Worm (Caenorhabditis elegans) whole organism, young adult: ENCODE measurements around the gene gldi-1.

Experiments
- C17E4.6 ChIP-seq: fragments of 200-800 bp; sonication (Bioruptor generic); IDR thresholded peaks from 2 replicates; pipeline ENCODE4 v1.3.6; 2022; ENCODE audit warnings: missing genetic modification reagents, missing genetic modification characterization, missing compliant biosample characterization
- F33H1.4 ChIP-seq: fragments of 200-800 bp; sonication (Bioruptor generic); IDR thresholded peaks from 2 replicates; pipeline ENCODE4 v1.3.6; 2022; ENCODE audit warnings: missing genetic modification reagents, missing genetic modification characterization, missing compliant biosample characterization
- ZK185.1 ChIP-seq: sonication (generic microtip); optimal IDR thresholded peaks from 2 replicates; lab custom pipeline; 2016; ENCODE audit warnings: mild to moderate bottlenecking, missing genetic modification characterization, missing compliant biosample characterization; ENCODE audit not compliant: poor library complexity, severe bottlenecking
- akir-1 ChIP-seq: fragments of 200-800 bp; sonication (Bioruptor generic); optimal IDR thresholded peaks from 2 replicates; lab custom pipeline; 2018; ENCODE audit warnings: mild to moderate bottlenecking, missing genetic modification characterization, moderate library complexity, missing compliant biosample characterization
- aptf-3 ChIP-seq: fragments of 200-800 bp; sonication (Bioruptor generic); IDR thresholded peaks from 2 replicates; pipeline ENCODE4 v1.3.6; 2022; ENCODE audit warnings: missing genetic modification characterization, missing compliant biosample characterization
- athp-1 ChIP-seq: sonication (generic microtip); optimal IDR thresholded peaks from 2 replicates; lab custom pipeline; 2017; ENCODE audit warnings: mild to moderate bottlenecking, missing genetic modification characterization, missing compliant biosample characterization
- bed-1 ChIP-seq: fragments of 200-800 bp; sonication (Bioruptor generic); IDR thresholded peaks from 2 replicates; pipeline ENCODE4 v1.3.6; 2022; ENCODE audit warnings: missing genetic modification reagents, missing genetic modification characterization, missing compliant biosample characterization
- cebp-2 ChIP-seq: fragments of 200-800 bp; sonication (Bioruptor generic); IDR thresholded peaks from 2 replicates; pipeline ENCODE4 v1.3.6; 2022; ENCODE audit warnings: missing genetic modification characterization, missing compliant biosample characterization
- ceh-100 ChIP-seq: fragments of 200-800 bp; sonication (Bioruptor generic); IDR thresholded peaks from 2 replicates; pipeline ENCODE4 v1.3.6; 2022; ENCODE audit warnings: missing genetic modification reagents, missing genetic modification characterization, missing compliant biosample characterization
- ceh-58 ChIP-seq: fragments of 200-800 bp; sonication (Bioruptor generic); IDR thresholded peaks from 2 replicates; pipeline ENCODE4 v1.3.6; 2022; ENCODE audit warnings: missing genetic modification characterization, missing compliant biosample characterization
- ceh-91 ChIP-seq: fragments of 200-800 bp; sonication (Bioruptor generic); IDR thresholded peaks from 2 replicates; pipeline ENCODE4 v1.3.6; 2022; ENCODE audit warnings: missing genetic modification reagents, missing genetic modification characterization, missing compliant biosample characterization
- dpff-1 ChIP-seq: sonication (generic microtip); optimal IDR thresholded peaks from 2 replicates; lab custom pipeline; 2017; ENCODE audit warnings: mild to moderate bottlenecking, missing genetic modification characterization, missing compliant biosample characterization
- dpl-1 ChIP-seq: fragments of 150-350 bp; optimal IDR thresholded peaks from 2 replicates; lab custom pipeline; 2014; ENCODE audit warnings: missing biosample characterization, missing genetic modification reagents, missing genetic modification characterization
- efl-1 ChIP-seq: fragments of 150-350 bp; optimal IDR thresholded peaks from 2 replicates; lab custom pipeline; 2014; ENCODE audit warnings: missing biosample characterization, missing genetic modification reagents, missing genetic modification characterization
- ekl-4 ChIP-seq: fragments of 200-800 bp; sonication (Bioruptor generic); IDR thresholded peaks from 2 replicates; pipeline ENCODE4 v1.3.6; 2022; ENCODE audit warnings: missing genetic modification reagents, missing genetic modification characterization, missing compliant biosample characterization
- hmg-1.2 ChIP-seq: fragments of 200-800 bp; sonication (Bioruptor generic); IDR thresholded peaks from 2 replicates; pipeline ENCODE4 v1.3.6; 2022; ENCODE audit warnings: missing genetic modification reagents, missing genetic modification characterization, missing compliant biosample characterization
- hrde-1 ChIP-seq: sonication (generic microtip); optimal IDR thresholded peaks from 2 replicates; lab custom pipeline; 2016; ENCODE audit warnings: missing genetic modification characterization, mild to moderate bottlenecking, missing compliant biosample characterization, moderate library complexity, missing genotype, missing genetic modification reagents, borderline replicate concordance
- lag-1 ChIP-seq: fragments of 200-800 bp; sonication (Bioruptor generic); IDR thresholded peaks from 2 replicates; pipeline ENCODE4 v1.3.6; 2022; ENCODE audit warnings: missing genetic modification reagents, missing genetic modification characterization, missing compliant biosample characterization
- let-526 ChIP-seq: fragments of 200-800 bp; sonication (Bioruptor generic); IDR thresholded peaks from 2 replicates; pipeline ENCODE4 v1.3.6; 2022; ENCODE audit warnings: missing genetic modification reagents, missing genetic modification characterization, missing compliant biosample characterization
- let-607 ChIP-seq, 2 experiments: fragments of 200-800 bp in 1 of 2; sonication (Bioruptor generic) in 1 of 2; sonication (generic microtip) in 1 of 2; optimal IDR thresholded peaks; 2 replicates each; lab custom pipeline; 2016 to 2018; ENCODE audit warnings: mild to moderate bottlenecking in 2 of 2, missing compliant biosample characterization in 2 of 2, missing genetic modification characterization in 2 of 2, moderate library complexity in 2 of 2, missing genotype in 1 of 2
- lin-40 ChIP-seq: sonication (generic microtip); optimal IDR thresholded peaks from 2 replicates; lab custom pipeline; 2016; ENCODE audit warnings: missing genetic modification characterization, mild to moderate bottlenecking, missing compliant biosample characterization, missing genotype, missing genetic modification reagents
- madf-3 ChIP-seq: fragments of 200-800 bp; sonication (Bioruptor generic); IDR thresholded peaks from 2 replicates; pipeline ENCODE4 v1.3.6; 2022; ENCODE audit warnings: missing genetic modification reagents, missing genetic modification characterization, missing compliant biosample characterization
- mel-28 ChIP-seq: sonication (generic microtip); optimal IDR thresholded peaks from 2 replicates; lab custom pipeline; 2016; ENCODE audit warnings: borderline replicate concordance, mild to moderate bottlenecking, missing genetic modification characterization, missing compliant biosample characterization
- nfyb-1 ChIP-seq: fragments of 200-800 bp; sonication (Bioruptor generic); IDR thresholded peaks from 2 replicates; pipeline ENCODE4 v1.3.6; 2022; ENCODE audit warnings: missing genetic modification reagents, missing genetic modification characterization, missing compliant biosample characterization
- nhr-80 ChIP-seq: sonication (generic microtip); optimal IDR thresholded peaks from 2 replicates; lab custom pipeline; 2016; ENCODE audit warnings: missing genetic modification characterization, missing compliant biosample characterization
- repo-1 ChIP-seq: sonication (generic microtip); optimal IDR thresholded peaks from 2 replicates; lab custom pipeline; 2017; ENCODE audit warnings: mild to moderate bottlenecking, missing genetic modification characterization, missing compliant biosample characterization
- snpc-1.1 ChIP-seq: sonication (generic microtip); optimal IDR thresholded peaks from 2 replicates; lab custom pipeline; 2017; ENCODE audit warnings: missing genetic modification characterization, mild to moderate bottlenecking, missing compliant biosample characterization, antibody characterized with exemption, moderate library complexity, missing genotype, missing genetic modification reagents; ENCODE audit not compliant: insufficient read depth
- snpc-3.4 ChIP-seq: sonication (generic microtip); optimal IDR thresholded peaks from 2 replicates; lab custom pipeline; 2017; ENCODE audit warnings: missing genetic modification characterization, mild to moderate bottlenecking, missing compliant biosample characterization, antibody characterized with exemption, moderate library complexity, missing genotype, missing genetic modification reagents
- unc-130 ChIP-seq: sonication (generic microtip); optimal IDR thresholded peaks from 2 replicates; lab custom pipeline; 2016; ENCODE audit warnings: missing genetic modification reagents, missing genetic modification characterization, missing compliant biosample characterization
- ztf-25 ChIP-seq: fragments of 200-800 bp; sonication (Bioruptor generic); IDR thresholded peaks from 2 replicates; pipeline ENCODE4 v1.3.6; 2022; ENCODE audit warnings: missing genetic modification reagents, missing genetic modification characterization, missing compliant biosample characterization
- ztf-26 ChIP-seq: sonication (generic microtip); optimal IDR thresholded peaks from 2 replicates; lab custom pipeline; 2017; ENCODE audit warnings: missing genetic modification characterization, missing compliant biosample characterization

The gldi-1 gene

DNA sequence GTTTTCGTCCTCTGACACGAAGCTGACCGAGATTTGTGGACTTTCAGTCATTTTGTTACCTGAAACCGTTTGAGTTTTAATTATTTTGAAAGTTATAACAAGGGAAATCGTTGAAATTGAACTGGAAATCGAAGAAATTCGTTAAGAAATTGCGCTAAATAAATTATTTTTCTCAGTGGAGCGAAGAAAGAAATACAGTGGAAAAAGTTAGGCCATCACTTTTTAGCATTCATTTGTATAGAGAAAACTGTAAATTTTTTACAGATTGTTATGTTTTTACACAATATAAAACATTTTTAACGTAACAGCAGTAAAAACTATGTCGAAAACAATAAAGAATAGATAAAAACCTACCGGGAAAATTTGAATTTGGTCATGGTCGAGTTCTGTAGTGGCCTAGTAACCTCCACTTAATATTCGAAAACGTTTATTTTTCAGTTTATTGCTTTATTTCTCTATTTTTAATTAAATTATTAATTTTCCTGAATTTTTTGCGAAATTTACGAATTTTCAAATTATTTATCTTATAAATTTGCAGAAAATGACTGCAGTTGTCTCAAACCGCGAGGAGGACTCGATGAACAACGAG is at the start of gene gldi-1, which contains the start of gene prp-21:
gldi-1 (minus strand) TSS at position 51 of the 589 bp plus-strand sequence.
prp-21 (plus strand) TSS at position 539 of the 589 bp plus-strand sequence.
- peak; percentile 8; the same call in 1 of the 2 replicates for TF ChIP-seq hmg-1.2 (GFP tag; lab: Robert Waterston, UW)
- TF ChIP-seq ekl-4 (GFP tag; lab: Robert Waterston, UW), result no peak
- peak; percentile 9 for TF ChIP-seq efl-1 (GFP tag; lab: Kevin White, UChicago)

ce11 chrII:526375-526774 is 42.2 kb upstream of the gldi-1 start, which contains the start of gene lgc-34:
Gene lgc-34, plus strand, starts transcription at chrII:526574.
- TF ChIP-seq ZK185.1 (tag; lab: Kevin White, UChicago), result no peak
- TF ChIP-seq mel-28 (tag; lab: Kevin White, UChicago), result no peak
- no peak for TF ChIP-seq lin-40 (tag; lab: Kevin White, UChicago)
- no peak for TF ChIP-seq athp-1
- no peak for TF ChIP-seq aptf-3 (GFP tag; lab: Robert Waterston, UW)
- TF ChIP-seq ceh-100 (GFP tag; lab: Robert Waterston, UW), result no peak
- no peak for TF ChIP-seq snpc-1.1 (tag; lab: Kevin White, UChicago)
- TF ChIP-seq ceh-58 (GFP tag; lab: Robert Waterston, UW), result no peak
- no peak for TF ChIP-seq let-607 (tag; optimal IDR thresholded peaks at IDR 0.05; lab: Kevin White, UChicago)
- TF ChIP-seq lag-1 (GFP tag; lab: Robert Waterston, UW), result no peak

- TF ChIP-seq dpl-1 (no peak), ceh-100 (GFP tag; lab: Robert Waterston, UW) (no peak), let-526 (GFP tag; lab: Robert Waterston, UW) (no peak), snpc-3.4 (tag; lab: Kevin White, UChicago) (no peak), ceh-91 (GFP tag; lab: Robert Waterston, UW) (no peak)
These were observed 38.1 kb upstream of the gldi-1 start, which contains the start of gene slc-36.2 for ce11 chrII:522302-522701. Gene slc-36.2, plus strand, starts transcription at chrII:522602.

DNA sequence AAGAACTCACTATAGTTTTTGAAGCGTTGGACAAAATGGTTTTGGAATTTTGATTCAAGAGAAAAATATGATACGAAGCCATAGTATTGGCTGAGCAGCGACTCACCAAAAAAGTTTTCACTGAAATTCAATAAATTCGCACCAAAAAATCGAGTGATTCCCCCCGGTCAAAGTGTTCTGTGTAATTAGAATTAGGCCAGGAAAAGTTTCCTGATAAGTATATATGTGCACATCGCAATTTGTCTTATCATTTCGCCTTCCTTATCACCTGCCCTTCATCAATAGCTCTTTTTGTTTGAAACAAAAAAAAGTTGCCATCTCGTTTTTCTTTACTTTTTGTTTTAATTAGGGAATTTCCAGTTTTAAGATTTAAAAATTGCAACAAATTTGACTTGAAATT is 37.5 kb upstream of the gldi-1 start:
- TF ChIP-seq F33H1.4 (GFP tag; lab: Robert Waterston, UW), result no peak
- TF ChIP-seq nhr-80 (tag; lab: Kevin White, UChicago), result peak; percentile 53

ce11 chrII:515765-516164 is 31.6 kb upstream of the gldi-1 start, which contains the start of gene mab-9:
Gene mab-9, plus strand, starts transcription at chrII:516024.
- TF ChIP-seq lin-40 (tag; lab: Kevin White, UChicago) (no peak), ztf-26 (tag; lab: Kevin White, UChicago) (no peak), snpc-1.1 (tag; lab: Kevin White, UChicago) (no peak), madf-3 (no peak), akir-1 (GFP tag; lab: Kevin White, UChicago) (no peak), unc-130 (GFP tag; lab: Kevin White, UChicago) (no peak), hrde-1 (no peak), repo-1 (no peak), C17E4.6 (no peak), cebp-2 (GFP tag; lab: Robert Waterston, UW) (no peak), bed-1 (GFP tag; lab: Robert Waterston, UW) (no peak), dpl-1 (no peak), nfyb-1 (GFP tag; lab: Robert Waterston, UW) (no peak; the same call in 1 of the 2 replicates), ztf-25 (GFP tag; lab: Robert Waterston, UW) (no peak), F33H1.4 (GFP tag; lab: Robert Waterston, UW) (no peak), dpff-1 (tag; lab: Kevin White, UChicago) (no peak)
- TF ChIP-seq, all 124 proteins: peak for 0
